Worm (Caenorhabditis elegans) whole organism, L4 larva: ENCODE data around the gene wars-1.

Experiments used
- F10B5.3 ChIP-seq: sonication (generic microtip); optimal IDR thresholded peaks from 2 replicates; lab custom pipeline; 2016; ENCODE audit warnings: mild to moderate bottlenecking, missing genetic modification characterization, missing compliant biosample characterization
- mdl-1 ChIP-seq, 2 experiments: fragments of 150-350 bp in 1 of 2; sonication (generic microtip) in 1 of 2; optimal IDR thresholded peaks; 2 replicates each; lab custom pipeline; 2014 to 2017; ENCODE audit warnings: missing biosample characterization in 2 of 2, missing genetic modification characterization in 2 of 2
- mep-1 ChIP-seq: fragments of 150-350 bp; sonication (generic microtip); optimal IDR thresholded peaks from 3 replicates; lab custom pipeline; 2014; ENCODE audit warnings: missing biosample characterization, missing genetic modification characterization
- nhr-11 ChIP-seq: fragments of 150-350 bp; optimal IDR thresholded peaks from 2 replicates; lab custom pipeline; 2014; ENCODE audit warnings: missing biosample characterization, missing genetic modification characterization
- nhr-48 ChIP-seq: sonication (generic microtip); optimal IDR thresholded peaks from 2 replicates; lab custom pipeline; 2016; ENCODE audit warnings: mild to moderate bottlenecking, missing genetic modification characterization, missing compliant biosample characterization
- pha-4 ChIP-seq, 2 experiments: fragments of 150-350 bp in 1 of 2; fragments of 200-800 bp in 1 of 2; sonication (Bioruptor generic) in 1 of 2; IDR thresholded peaks in 1 of 2; optimal IDR thresholded peaks in 1 of 2; 2 replicates each; pipeline versions ENCODE4 v1.3.6 to Lab custom; 2014 to 2022; ENCODE audit warnings: missing genetic modification characterization in 2 of 2, missing genetic modification reagents in 2 of 2, missing biosample characterization in 1 of 2, missing compliant biosample characterization in 1 of 2
- snpc-4 ChIP-seq: fragments of 150-350 bp; optimal IDR thresholded peaks from 2 replicates; lab custom pipeline; 2014; ENCODE audit warnings: missing biosample characterization, missing genetic modification characterization
- tag-97 ChIP-seq: fragments of 200-800 bp; sonication (Bioruptor generic); IDR thresholded peaks from 2 replicates; pipeline ENCODE4 v1.3.6; 2022; ENCODE audit warnings: missing genetic modification characterization, missing compliant biosample characterization
- zag-1 ChIP-seq: fragments of 150-350 bp; optimal IDR thresholded peaks from 2 replicates; lab custom pipeline; 2014; ENCODE audit warnings: missing biosample characterization, missing genetic modification characterization

ce11 chrV:18821569-18821968 is 37.5 kb downstream of the wars-1 start:
- no peak for TF ChIP-seq zag-1 (tag; lab: Kevin White, UChicago)
- TF ChIP-seq pha-4 (GFP tag; IDR thresholded peaks at IDR 0.05; lab: Robert Waterston, UW) = no peak
- no peak for TF ChIP-seq pha-4 (tag; optimal IDR thresholded peaks at IDR 0.05; lab: Kevin White, UChicago)
- TF ChIP-seq tag-97 (GFP tag; lab: Robert Waterston, UW) = no peak
- TF ChIP-seq mep-1 (tag; lab: Kevin White, UChicago) = no peak
- no peak for TF ChIP-seq nhr-48 (tag; lab: Kevin White, UChicago)
- TF ChIP-seq snpc-4 = no peak
- no peak for TF ChIP-seq nhr-11
- TF ChIP-seq mdl-1 (tag; optimal IDR thresholded peaks at IDR 0.05; lab: Kevin White, UChicago) = no peak
- no peak for TF ChIP-seq F10B5.3 (tag; lab: Kevin White, UChicago)
